Worm (Caenorhabditis elegans): Measurements from ENCODE around the gene nst-1.

Gene nst-1

DNA sequence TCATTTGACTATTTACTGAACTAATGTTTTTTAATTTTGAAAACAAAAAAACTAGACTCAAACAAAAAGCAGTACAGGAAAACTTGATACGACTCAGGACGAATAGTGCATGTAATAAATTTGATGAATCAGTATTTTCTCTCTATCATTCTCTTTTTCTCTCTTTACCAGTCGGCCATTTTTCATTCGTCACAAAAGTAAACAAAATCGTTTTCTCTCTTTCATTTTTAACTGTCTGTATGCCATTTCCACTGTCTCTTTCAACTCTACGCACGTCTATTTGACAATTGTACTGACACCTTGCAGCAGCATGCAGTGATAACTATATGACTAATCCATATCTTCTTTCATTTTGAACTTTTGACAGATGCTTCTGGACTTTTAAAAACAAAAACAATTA is 34.3 kb downstream of the nst-1 start, which contains the start of the genes F35C11.2 and F35C11.4:
F35C11.2 (minus strand) TSS at position 90 of the 400 bp plus-strand sequence.
F35C11.4 (plus strand) TSS at position 260 of the 400 bp plus-strand sequence.
- no peak for TF ChIP-seq ceh-27 (GFP tag; optimal IDR thresholded peaks at IDR 0.05)
- peak in 1 of 2 experiments; percentile 9 for TF ChIP-seq let-607 (tag; optimal IDR thresholded peaks at IDR 0.05)
- no peak for TF ChIP-seq F22D6.2 (tag; optimal IDR thresholded peaks at IDR 0.05)
- no peak for TF ChIP-seq let-526 (GFP tag; IDR thresholded peaks at IDR 0.05)
- no peak for TF ChIP-seq mel-28 (tag; optimal IDR thresholded peaks at IDR 0.05; ENCODE audit: borderline replicate concordance)
- TF ChIP-seq nfya-1 (tag; optimal IDR thresholded peaks at IDR 0.05; ENCODE audit: borderline replicate concordance, insufficient read depth) = no peak
- no peak for TF ChIP-seq chd-7 (tag; optimal IDR thresholded peaks at IDR 0.05)
- TF ChIP-seq ztf-6 (GFP tag; IDR thresholded peaks at IDR 0.05) = no peak
- TF ChIP-seq pha-4 (tag; optimal IDR thresholded peaks at IDR 0.05) = peak; percentile 16
- no peak for TF ChIP-seq snpc-3.4 (tag; optimal IDR thresholded peaks at IDR 0.05)
- TF ChIP-seq ama-1 (optimal IDR thresholded peaks at IDR 0.05) = no peak
- TF ChIP-seq ama-1 (GFP tag; optimal IDR thresholded peaks at IDR 0.05) = no peak
- TF ChIP-seq nhr-120 (GFP tag; IDR thresholded peaks at IDR 0.05) = no peak
- no peak for TF ChIP-seq madf-8 (GFP tag; conservative IDR thresholded peaks at IDR 0.05)
- TF ChIP-seq F23B12.7 (tag; optimal IDR thresholded peaks at IDR 0.05; ENCODE audit: insufficient read depth) = no peak
- no peak for TF ChIP-seq C17E4.6 (GFP tag; IDR thresholded peaks at IDR 0.05)
- no peak for TF ChIP-seq mes-4 (tag; optimal IDR thresholded peaks at IDR 0.05)
- no peak for TF ChIP-seq C06A6.2 (GFP tag; conservative IDR thresholded peaks at IDR 0.05)
- peak; percentile 89 for TF ChIP-seq nhr-80 (tag; optimal IDR thresholded peaks at IDR 0.05)
- no peak for TF ChIP-seq pbrm-1 (GFP tag; IDR thresholded peaks at IDR 0.05)
- peak; percentile 77 for TF ChIP-seq unc-62 (GFP tag; optimal IDR thresholded peaks at IDR 0.05)
- no peak for TF ChIP-seq B0336.3 (GFP tag; IDR thresholded peaks at IDR 0.05)

DNA sequence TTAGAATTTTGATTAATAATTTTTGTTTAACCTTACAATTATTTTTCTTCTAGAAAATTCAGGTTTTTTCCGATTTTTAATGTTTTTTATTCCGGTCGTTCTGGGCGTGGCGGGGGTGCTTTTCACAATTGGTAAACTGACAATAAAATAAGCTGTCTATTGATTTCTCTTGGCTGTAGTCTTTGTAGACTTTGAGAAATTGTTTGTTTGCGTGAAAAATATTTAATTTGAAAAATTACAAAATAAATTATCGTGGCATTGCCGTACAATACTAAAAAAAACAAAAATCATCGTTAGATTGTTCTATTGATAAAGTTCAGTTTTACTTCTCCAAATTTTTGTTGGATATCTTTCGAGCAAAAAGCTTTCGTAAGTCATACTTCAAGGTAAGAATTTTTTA is 36.5 kb downstream of the nst-1 start, which contains the start of gene F35C11.3:
F35C11.3 (plus strand) TSS at position 301 of the 400 bp plus-strand sequence.
- TF ChIP-seq ztf-18 (tag; optimal IDR thresholded peaks at IDR 0.05) (no peak), T07F8.4 (tag; optimal IDR thresholded peaks at IDR 0.05) (no peak), Y67H2A.10 (GFP tag; conservative IDR thresholded peaks at IDR 0.05) (no peak), rcor-1 (GFP tag; IDR thresholded peaks at IDR 0.05) (no peak), B0261.1 (tag; optimal IDR thresholded peaks at IDR 0.05) (no peak), egl-18 (GFP tag; IDR thresholded peaks at IDR 0.05) (no peak), bed-2 (GFP tag; IDR thresholded peaks at IDR 0.05) (no peak), lin-40 (tag; optimal IDR thresholded peaks at IDR 0.05) (no peak), atf-7 (tag; optimal IDR thresholded peaks at IDR 0.05) (no peak), F23B12.7 (tag; optimal IDR thresholded peaks at IDR 0.05; ENCODE audit: insufficient read depth) (no peak), egrh-3 (GFP tag; IDR thresholded peaks at IDR 0.05) (no peak), nhr-27 (tag; optimal IDR thresholded peaks at IDR 0.05) (no peak), fkh-3 (tag; optimal IDR thresholded peaks at IDR 0.05) (no peak), him-1 (tag; optimal IDR thresholded peaks at IDR 0.05) (no peak), nfya-2 (GFP tag; IDR thresholded peaks at IDR 0.05) (no peak), ceh-27 (GFP tag; optimal IDR thresholded peaks at IDR 0.05) (no peak)

DNA sequence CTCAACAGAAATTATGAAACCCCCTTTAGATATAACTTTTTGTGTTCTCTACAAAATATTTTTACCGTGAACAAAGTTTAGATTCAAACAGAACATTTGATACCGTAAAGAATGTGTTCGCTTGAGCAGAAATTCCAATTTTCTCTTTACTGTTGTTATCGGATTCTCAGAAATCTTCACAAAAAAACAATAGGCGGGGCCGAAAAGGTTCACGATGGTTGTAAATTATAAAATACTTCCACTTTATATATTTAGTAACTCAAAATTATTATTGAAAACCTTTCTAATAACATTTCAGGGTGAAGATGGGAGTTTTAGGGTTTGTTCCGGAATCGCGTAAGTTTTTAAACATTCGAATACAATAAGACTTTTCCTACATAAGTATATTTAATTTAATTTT is 44.9 kb downstream of the nst-1 start, which contains the start of gene nlp-5:
nlp-5 (plus strand) TSS at position 301 of the 400 bp plus-strand sequence.
- TF ChIP-seq dpl-1 (GFP tag; optimal IDR thresholded peaks at IDR 0.05) (no peak), hmg-20 (GFP tag; IDR thresholded peaks at IDR 0.05) (no peak), ceh-79 (tag; optimal IDR thresholded peaks at IDR 0.05) (no peak), snpc-3.4 (tag; optimal IDR thresholded peaks at IDR 0.05) (no peak), lsy-27 (tag; optimal IDR thresholded peaks at IDR 0.05; ENCODE audit: borderline replicate concordance, insufficient read depth) (no peak), madf-3 (GFP tag; IDR thresholded peaks at IDR 0.05) (no peak), F52B5.7 (tag; optimal IDR thresholded peaks at IDR 0.05) (no peak), hlh-26 (GFP tag; conservative IDR thresholded peaks at IDR 0.05) (no peak), F22D6.2 (tag; optimal IDR thresholded peaks at IDR 0.05) (no peak), chd-7 (tag; optimal IDR thresholded peaks at IDR 0.05) (no peak), efl-1 (GFP tag; optimal IDR thresholded peaks at IDR 0.05) (no peak), mcd-1 (GFP tag; IDR thresholded peaks at IDR 0.05) (no peak), zfh-2 (GFP tag; conservative IDR thresholded peaks at IDR 0.05) (no peak)

All from whole organism, young adult.